Worm (Caenorhabditis elegans) whole organism, early embryonic: ENCODE data around the gene cope-1.

Source experiments
- F13C5.2 ChIP-seq: sonication (generic microtip); optimal IDR thresholded peaks from 2 replicates; lab custom pipeline; 2017; ENCODE audit warnings: mild to moderate bottlenecking, missing genetic modification characterization, inconsistent platforms, missing compliant biosample characterization
- aly-1 ChIP-seq: sonication (generic microtip); optimal IDR thresholded peaks from 2 replicates; lab custom pipeline; 2016; ENCODE audit warnings: missing genetic modification characterization, missing compliant biosample characterization
- ama-1 ChIP-seq: fragments of 150-350 bp; optimal IDR thresholded peaks from 2 replicates; lab custom pipeline; 2014
- ceh-13 ChIP-seq: fragments of 200-800 bp; sonication (Bioruptor generic); optimal IDR thresholded peaks from 2 replicates; lab custom pipeline; 2018; ENCODE audit warnings: mild to moderate bottlenecking, missing genetic modification characterization, missing compliant biosample characterization
- ceh-36 ChIP-seq: sonication (generic microtip); optimal IDR thresholded peaks from 2 replicates; lab custom pipeline; 2016; ENCODE audit warnings: missing genetic modification characterization, inconsistent platforms, missing compliant biosample characterization
- ets-7 ChIP-seq: sonication (generic microtip); optimal IDR thresholded peaks from 2 replicates; lab custom pipeline; 2016; ENCODE audit warnings: missing genotype, missing genetic modification characterization, missing compliant biosample characterization
- flt-1 ChIP-seq: fragments of 200-800 bp; sonication (Bioruptor generic); IDR thresholded peaks from 2 replicates; pipeline ENCODE4 v1.3.6; 2022; ENCODE audit warnings: missing genetic modification characterization, missing compliant biosample characterization
- hmbx-1 ChIP-seq: sonication (generic microtip); optimal IDR thresholded peaks from 2 replicates; lab custom pipeline; 2016; ENCODE audit warnings: mild to moderate bottlenecking, missing genetic modification characterization, missing compliant biosample characterization
- pes-1 ChIP-seq: fragments of 200-800 bp; sonication (Bioruptor generic); IDR thresholded peaks from 2 replicates; pipeline ENCODE4 v1.3.6; 2022; ENCODE audit warnings: missing genetic modification reagents, missing genetic modification characterization, missing compliant biosample characterization
- sea-1 ChIP-seq: fragments of 200-800 bp; sonication (Bioruptor generic); conservative IDR thresholded peaks from 2 replicates; pipeline ENCODE4 v1.3.6; 2022; ENCODE audit warnings: missing genetic modification characterization, missing compliant biosample characterization
- tbx-11 ChIP-seq: fragments of 200-800 bp; sonication (Bioruptor generic); IDR thresholded peaks from 2 replicates; pipeline ENCODE4 v1.3.6; 2022; ENCODE audit warnings: missing genetic modification characterization, missing compliant biosample characterization

DNA sequence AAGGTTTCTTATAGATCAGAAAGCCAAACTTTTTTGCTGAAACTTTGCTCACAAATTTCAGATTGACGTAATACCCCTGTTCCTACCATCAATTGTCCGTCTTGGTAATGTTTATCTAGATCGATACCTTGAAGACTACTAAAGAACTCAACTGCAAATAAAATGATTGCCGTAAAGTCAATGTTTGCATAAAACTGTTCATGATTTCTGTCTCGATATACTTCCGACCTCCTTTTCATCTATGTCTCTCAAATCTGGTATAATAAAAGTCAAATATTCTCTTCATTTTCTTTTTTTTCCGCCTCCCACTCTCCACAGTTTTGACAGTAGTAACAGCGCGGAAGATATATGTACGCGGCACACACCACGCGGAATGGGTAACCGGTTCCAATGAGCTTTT, 20.6 kb upstream of the cope-1 start, which contains the start of gene nas-1:
- no peak for TF ChIP-seq aly-1 (tag; lab: Kevin White, UChicago)
- TF ChIP-seq ama-1 (lab: Kevin White, UChicago) = no peak
- no peak for TF ChIP-seq pes-1 (GFP tag; lab: Robert Waterston, UW)
- TF ChIP-seq ceh-36 (tag; lab: Kevin White, UChicago) = no peak
- no peak for TF ChIP-seq flt-1 (GFP tag; lab: Robert Waterston, UW)
- TF ChIP-seq sea-1 = no peak
- no peak for TF ChIP-seq F13C5.2
- TF ChIP-seq ceh-13 (GFP tag; lab: Kevin White, UChicago) = no peak
- TF ChIP-seq ets-7 (tag; lab: Kevin White, UChicago) = no peak
- no peak for TF ChIP-seq tbx-11 (GFP tag; lab: Robert Waterston, UW)
- TF ChIP-seq hmbx-1 (tag; lab: Kevin White, UChicago) = no peak
